Worm (Caenorhabditis elegans) whole organism, mixed stage, embryonic: Measurements from ENCODE around the gene Y37E11B.2.
"Not testable (repeated sequence)": the region's sequence is repeated elsewhere in the genome, so short reads cannot be mapped to it uniquely, and the experiment has no call there.

Experiments used
- M03D4.4 ChIP-seq: sonication (generic microtip); optimal IDR thresholded peaks from 2 replicates; lab custom pipeline; 2017; ENCODE audit warnings: mild to moderate bottlenecking, missing genetic modification characterization, missing compliant biosample characterization
- bed-3 ChIP-seq: fragments of 200-800 bp; sonication (Bioruptor generic); optimal IDR thresholded peaks from 3 replicates; lab custom pipeline; 2018; ENCODE audit warnings: mild to moderate bottlenecking, missing genetic modification characterization, moderate library complexity, missing compliant biosample characterization
- blmp-1 ChIP-seq: fragments of 150-350 bp; optimal IDR thresholded peaks from 2 replicates; lab custom pipeline; 2014; ENCODE audit warnings: missing biosample characterization, missing genetic modification characterization
- ceh-43 ChIP-seq: fragments of 200-800 bp; sonication (Bioruptor generic); optimal IDR thresholded peaks from 2 replicates; lab custom pipeline; 2018; ENCODE audit warnings: mild to moderate bottlenecking, missing genetic modification characterization, moderate library complexity, missing compliant biosample characterization
- ceh-83 ChIP-seq: fragments of 200-800 bp; sonication (Bioruptor generic); optimal IDR thresholded peaks from 2 replicates; lab custom pipeline; 2018; ENCODE audit warnings: mild to moderate bottlenecking, missing genetic modification characterization, missing compliant biosample characterization
- ces-1 ChIP-seq: fragments of 150-350 bp; optimal IDR thresholded peaks from 2 replicates; lab custom pipeline; 2014; ENCODE audit warnings: missing biosample characterization, missing genetic modification reagents, missing genetic modification characterization
- cnd-1 ChIP-seq: fragments of 200-800 bp; sonication (Bioruptor generic); optimal IDR thresholded peaks from 2 replicates; lab custom pipeline; 2018; ENCODE audit warnings: mild to moderate bottlenecking, missing genetic modification characterization, missing compliant biosample characterization
- drap-1 ChIP-seq: fragments of 200-800 bp; sonication (Bioruptor generic); optimal IDR thresholded peaks from 3 replicates; lab custom pipeline; 2018; ENCODE audit warnings: mild to moderate bottlenecking, missing genetic modification characterization, missing compliant biosample characterization
- elt-1 ChIP-seq: sonication (generic microtip); optimal IDR thresholded peaks from 2 replicates; lab custom pipeline; 2017; ENCODE audit warnings: missing genetic modification characterization, mild to moderate bottlenecking, missing compliant biosample characterization, antibody characterized with exemption, moderate library complexity, borderline replicate concordance; ENCODE audit not compliant: insufficient read depth
- elt-3 ChIP-seq: fragments of 150-350 bp; optimal IDR thresholded peaks from 2 replicates; lab custom pipeline; 2014; ENCODE audit warnings: missing biosample characterization, missing genetic modification characterization
- flh-1 ChIP-seq: fragments of 200-800 bp; sonication (Bioruptor generic); optimal IDR thresholded peaks from 2 replicates; lab custom pipeline; 2018; ENCODE audit warnings: mild to moderate bottlenecking, missing genetic modification characterization, moderate library complexity, missing compliant biosample characterization
- ham-2 ChIP-seq: fragments of 200-800 bp; sonication (Bioruptor generic); optimal IDR thresholded peaks from 2 replicates; lab custom pipeline; 2018; ENCODE audit warnings: mild to moderate bottlenecking, missing genetic modification characterization, missing compliant biosample characterization
- hlh-1 ChIP-seq: fragments of 150-350 bp; optimal IDR thresholded peaks from 2 replicates; lab custom pipeline; 2014; ENCODE audit warnings: missing biosample characterization, missing genetic modification reagents, missing genetic modification characterization
- lin-13 ChIP-seq: fragments of 150-350 bp; optimal IDR thresholded peaks from 2 replicates; lab custom pipeline; 2014; ENCODE audit warnings: missing biosample characterization, missing genetic modification characterization
- lin-32 ChIP-seq: fragments of 200-800 bp; sonication (Bioruptor generic); optimal IDR thresholded peaks from 2 replicates; lab custom pipeline; 2018; ENCODE audit warnings: mild to moderate bottlenecking, missing genetic modification characterization, missing compliant biosample characterization
- mab-5 ChIP-seq: fragments of 150-350 bp; optimal IDR thresholded peaks from 2 replicates; lab custom pipeline; 2014; ENCODE audit warnings: missing biosample characterization, missing genetic modification characterization
- mep-1 ChIP-seq: fragments of 150-350 bp; optimal IDR thresholded peaks from 2 replicates; lab custom pipeline; 2017; ENCODE audit warnings: missing biosample characterization, missing genetic modification reagents, missing genetic modification characterization, inconsistent platforms
- mls-2 ChIP-seq: sonication (generic microtip); optimal IDR thresholded peaks from 2 replicates; lab custom pipeline; 2016; ENCODE audit warnings: mild to moderate bottlenecking, missing genetic modification characterization, moderate library complexity, missing compliant biosample characterization
- nhr-12 ChIP-seq: fragments of 150-350 bp; optimal IDR thresholded peaks from 2 replicates; lab custom pipeline; 2014; ENCODE audit warnings: missing biosample characterization, missing genetic modification characterization
- nhr-2 ChIP-seq: fragments of 150-350 bp; optimal IDR thresholded peaks from 2 replicates; lab custom pipeline; 2014; ENCODE audit warnings: missing biosample characterization, missing genetic modification characterization
- nhr-237 ChIP-seq: fragments of 150-350 bp; optimal IDR thresholded peaks from 2 replicates; lab custom pipeline; 2014; ENCODE audit warnings: missing biosample characterization, missing genetic modification characterization
- nhr-28 ChIP-seq: fragments of 150-350 bp; optimal IDR thresholded peaks from 2 replicates; lab custom pipeline; 2014; ENCODE audit warnings: missing biosample characterization, missing genetic modification characterization
- nhr-76 ChIP-seq: sonication (generic microtip); optimal IDR thresholded peaks from 2 replicates; lab custom pipeline; 2017; ENCODE audit warnings: missing biosample characterization, missing genetic modification characterization
- pha-4 ChIP-seq: fragments of 150-350 bp; optimal IDR thresholded peaks from 2 replicates; lab custom pipeline; 2018; ENCODE audit warnings: missing biosample characterization, missing genetic modification reagents, missing genetic modification characterization
- sem-2 ChIP-seq: fragments of 200-800 bp; sonication (Bioruptor generic); optimal IDR thresholded peaks from 2 replicates; lab custom pipeline; 2018; ENCODE audit warnings: mild to moderate bottlenecking, missing genetic modification characterization, missing compliant biosample characterization
- snpc-4 ChIP-seq: fragments of 150-350 bp; optimal IDR thresholded peaks from 2 replicates; lab custom pipeline; 2014; ENCODE audit warnings: missing biosample characterization, missing genetic modification characterization
- tbx-8 ChIP-seq: fragments of 200-800 bp; sonication (Bioruptor generic); optimal IDR thresholded peaks from 2 replicates; lab custom pipeline; 2018; ENCODE audit warnings: mild to moderate bottlenecking, missing genetic modification characterization, moderate library complexity, missing compliant biosample characterization
- unc-120 ChIP-seq: sonication (generic microtip); optimal IDR thresholded peaks from 2 replicates; lab custom pipeline; 2017; ENCODE audit warnings: missing genetic modification characterization, missing compliant biosample characterization; ENCODE audit not compliant: poor library complexity, severe bottlenecking
- unc-39 ChIP-seq: fragments of 150-350 bp; optimal IDR thresholded peaks from 2 replicates; lab custom pipeline; 2014; ENCODE audit warnings: missing biosample characterization, missing genetic modification characterization
- zip-8 ChIP-seq: fragments of 150-350 bp; optimal IDR thresholded peaks from 2 replicates; lab custom pipeline; 2014; ENCODE audit warnings: missing biosample characterization, missing genetic modification characterization
- ztf-11 ChIP-seq: fragments of 150-350 bp; optimal IDR thresholded peaks from 2 replicates; lab custom pipeline; 2014; ENCODE audit warnings: missing biosample characterization, missing genetic modification characterization

Y37E11B.2 gene

DNA sequence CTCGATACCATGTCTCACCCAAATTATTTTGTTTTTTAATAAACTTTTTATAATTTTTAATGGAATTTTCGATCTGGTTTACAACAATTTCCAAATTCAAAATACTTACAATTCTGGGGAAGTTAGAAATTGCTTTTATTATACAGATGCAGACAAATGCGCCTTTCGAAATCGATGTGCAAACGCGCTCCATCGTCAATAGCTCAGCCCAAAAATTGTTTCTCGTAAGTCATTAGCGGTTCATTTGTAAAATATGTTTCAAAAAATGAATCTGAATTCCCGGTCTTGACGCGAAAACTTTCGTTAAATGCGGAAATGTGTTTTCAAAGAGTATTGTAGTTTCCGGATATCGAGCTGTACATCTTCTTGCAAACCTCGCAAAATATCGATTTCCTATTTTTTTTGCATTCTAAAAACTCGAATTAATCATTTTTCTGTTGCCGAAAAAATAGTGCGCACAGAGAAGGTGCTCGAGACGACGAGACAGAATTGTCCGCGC lies 1.3 kb downstream of the Y37E11B.2 start, which contains the start of gene Y37E11B.1:
Y37E11B.1 (plus strand) TSS at position 145 of the 499 bp plus-strand sequence.
- TF ChIP-seq nhr-2 (tag; lab: Kevin White, UChicago) = no peak
- TF ChIP-seq elt-1 (tag; lab: Kevin White, UChicago) = no peak
- no peak for TF ChIP-seq zip-8 (tag; lab: Kevin White, UChicago)
- no peak for TF ChIP-seq sem-2 (GFP tag; lab: Kevin White, UChicago)
- peak; percentile 44 for TF ChIP-seq mep-1 (tag; lab: Kevin White, UChicago)
- no peak for TF ChIP-seq nhr-237 (tag; lab: Kevin White, UChicago)
- no peak for TF ChIP-seq nhr-28 (tag; lab: Kevin White, UChicago)

DNA sequence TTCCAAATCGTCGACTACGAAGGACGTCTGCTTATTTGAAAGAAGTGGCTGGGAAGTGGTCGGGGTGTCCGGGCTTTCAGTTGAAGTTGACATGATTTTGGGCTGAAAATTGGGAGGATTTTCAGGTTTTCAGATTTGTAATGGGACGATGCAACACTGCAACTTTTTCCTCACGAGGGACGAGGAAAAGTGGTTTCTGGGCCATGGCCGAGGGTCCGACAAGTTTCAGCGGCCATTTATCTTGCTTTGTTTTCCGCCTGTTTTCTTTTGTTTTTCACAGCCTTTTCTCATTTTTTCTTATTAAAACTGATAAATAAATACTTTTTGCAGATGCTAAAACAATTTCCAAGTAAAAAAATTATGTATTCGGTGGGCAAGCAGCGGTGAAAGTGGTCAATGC lies 4.6 kb downstream of the Y37E11B.2 start, which contains the start of gene blos-7:
blos-7 (minus strand) TSS at position 101 of the 400 bp plus-strand sequence.
- TF ChIP-seq mls-2 (tag; lab: Kevin White, UChicago); snpc-4; unc-120 (tag; lab: Kevin White, UChicago): not testable (repeated sequence)

DNA sequence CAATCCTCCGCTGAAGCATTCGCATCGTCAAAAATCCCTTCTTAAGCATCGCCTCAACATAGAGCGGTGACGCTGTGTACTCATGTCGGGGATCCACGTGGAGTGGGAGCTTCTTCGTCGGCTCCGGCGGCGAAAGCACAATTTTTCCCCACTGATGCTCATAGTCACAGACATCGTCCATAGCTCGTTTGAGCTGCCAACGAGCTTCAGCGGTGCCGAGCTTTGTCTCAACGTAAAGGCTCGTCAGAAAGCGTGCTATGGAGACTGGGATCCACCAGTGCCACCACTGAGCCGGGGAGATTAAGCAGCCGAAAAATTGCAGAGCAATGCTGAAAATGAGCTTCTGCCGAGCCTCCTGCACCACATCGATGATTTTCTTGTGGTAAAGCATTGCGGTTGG lies 12.6 kb downstream of the Y37E11B.2 start:
- TF ChIP-seq ceh-83 (no peak), lin-32 (GFP tag; lab: Kevin White, UChicago) (no peak), unc-120 (tag; lab: Kevin White, UChicago) (no peak), nhr-76 (no peak), pha-4 (tag; lab: Kevin White, UChicago) (no peak), drap-1 (no peak), nhr-12 (no peak), blmp-1 (tag; lab: Kevin White, UChicago) (no peak), ztf-11 (tag; lab: Kevin White, UChicago) (no peak)

DNA sequence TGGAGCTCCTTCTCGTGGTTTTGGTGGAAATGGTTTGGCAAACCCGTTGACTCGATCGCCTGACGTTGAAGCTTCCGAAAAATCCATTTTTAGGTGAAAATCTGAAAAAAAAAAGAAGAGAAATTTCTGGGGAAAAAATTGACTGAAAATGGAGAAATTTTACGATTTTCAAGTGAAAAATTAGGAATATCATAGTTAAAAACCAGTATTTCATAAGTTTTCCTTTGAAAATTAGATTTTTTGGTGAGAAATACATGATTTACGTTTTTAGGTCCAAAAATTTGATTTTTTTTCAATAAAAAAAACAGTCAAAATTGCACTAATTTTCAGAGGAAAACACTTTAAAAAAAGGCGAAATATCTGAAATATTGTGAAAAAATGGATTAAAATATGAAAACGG lies 15.3 kb downstream of the Y37E11B.2 start, which contains the start of gene taf-2:
taf-2 (minus strand) TSS at position 101 of the 400 bp plus-strand sequence.
- TF ChIP-seq tbx-8 (GFP tag; lab: Kevin White, UChicago) = no peak
- TF ChIP-seq hlh-1 (tag; lab: Kevin White, UChicago) = no peak
- TF ChIP-seq ces-1 (GFP tag; lab: Kevin White, UChicago) = no peak
- no peak for TF ChIP-seq ceh-83
- no peak for TF ChIP-seq zip-8 (tag; lab: Kevin White, UChicago)
- TF ChIP-seq nhr-237 (tag; lab: Kevin White, UChicago) = no peak
- TF ChIP-seq ztf-11 (tag; lab: Kevin White, UChicago) = no peak
- TF ChIP-seq, all 35 proteins: peak for 0

DNA sequence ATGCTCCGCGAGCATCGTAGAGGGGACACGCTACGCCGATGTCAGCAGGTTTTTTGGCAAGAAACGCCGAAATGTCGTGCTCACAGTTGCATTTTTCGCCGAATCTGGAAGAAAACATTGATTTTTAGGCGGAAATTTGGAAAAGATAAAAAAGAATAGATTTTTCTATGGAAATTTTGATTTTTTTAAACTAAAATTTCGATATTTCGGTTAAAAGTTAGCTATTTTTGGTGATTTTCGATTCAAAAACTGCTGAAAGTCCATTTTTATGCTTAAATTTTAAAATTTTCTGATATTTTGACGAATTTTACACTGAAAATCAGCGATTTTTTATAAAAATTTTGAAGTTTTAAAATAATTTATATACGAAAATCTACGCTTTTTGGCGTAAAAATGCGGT lies 19.1 kb downstream of the Y37E11B.2 start:
- no peak for TF ChIP-seq nhr-237 (tag; lab: Kevin White, UChicago)
- TF ChIP-seq lin-32 (GFP tag; lab: Kevin White, UChicago) = no peak
- TF ChIP-seq zip-8 (tag; lab: Kevin White, UChicago) = no peak
- TF ChIP-seq unc-39 = no peak
- TF ChIP-seq ham-2 (GFP tag; lab: Kevin White, UChicago) = no peak
- TF ChIP-seq nhr-2 (tag; lab: Kevin White, UChicago) = no peak
- no peak for TF ChIP-seq nhr-28 (tag; lab: Kevin White, UChicago)
- TF ChIP-seq sem-2 (GFP tag; lab: Kevin White, UChicago) = no peak
- no peak for TF ChIP-seq lin-13 (tag; lab: Kevin White, UChicago)
- no peak for TF ChIP-seq cnd-1
- TF ChIP-seq M03D4.4 (tag; lab: Kevin White, UChicago) = no peak
- TF ChIP-seq ces-1 (GFP tag; lab: Kevin White, UChicago) = no peak
- TF ChIP-seq drap-1 = no peak
- TF ChIP-seq flh-1 = no peak
- no peak for TF ChIP-seq ceh-83
- no peak for TF ChIP-seq snpc-4
- TF ChIP-seq blmp-1 (tag; lab: Kevin White, UChicago) = no peak
- no peak for TF ChIP-seq mls-2 (tag; lab: Kevin White, UChicago)
- no peak for TF ChIP-seq mab-5
- TF ChIP-seq ceh-43 (GFP tag; lab: Kevin White, UChicago) = no peak
- TF ChIP-seq, all 35 proteins: peak for 0

DNA sequence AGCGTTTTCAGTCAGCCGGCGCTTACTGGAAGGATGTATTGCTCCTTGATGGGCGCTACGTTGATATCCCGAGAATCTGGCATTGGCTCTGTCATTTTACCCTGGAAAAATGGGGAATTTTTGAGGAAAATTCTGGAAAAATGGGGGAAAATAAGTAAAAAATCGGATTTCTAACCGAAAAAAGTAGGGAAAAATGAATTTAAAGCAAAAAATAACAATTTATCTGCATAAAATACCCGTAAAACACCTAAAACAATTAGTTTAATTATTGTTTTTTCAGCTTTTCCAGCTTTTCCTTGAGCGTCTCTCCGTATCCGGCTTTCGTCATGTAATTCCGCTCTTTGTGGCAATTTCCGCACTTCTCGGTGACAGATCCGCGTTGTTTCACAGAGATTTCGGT lies 20.2 kb downstream of the Y37E11B.2 start, which contains the start of gene Y37E11B.5:
Y37E11B.5 (minus strand) TSS at position 101 of the 400 bp plus-strand sequence.
- TF ChIP-seq cnd-1 = no peak
- no peak for TF ChIP-seq ceh-83
- TF ChIP-seq unc-120 (tag; lab: Kevin White, UChicago) = no peak
- no peak for TF ChIP-seq bed-3
- no peak for TF ChIP-seq elt-1 (tag; lab: Kevin White, UChicago)
- TF ChIP-seq ham-2 (GFP tag; lab: Kevin White, UChicago) = no peak
- TF ChIP-seq elt-3 (tag; lab: Kevin White, UChicago) = no peak
- no peak for TF ChIP-seq nhr-12
- no peak for TF ChIP-seq ceh-43 (GFP tag; lab: Kevin White, UChicago)
- no peak for TF ChIP-seq snpc-4
- TF ChIP-seq nhr-2 (tag; lab: Kevin White, UChicago) = no peak
